Fruit fly (Drosophila melanogaster): Measurements from ENCODE around the gene CG32817.

The CG32817 gene

DNA sequence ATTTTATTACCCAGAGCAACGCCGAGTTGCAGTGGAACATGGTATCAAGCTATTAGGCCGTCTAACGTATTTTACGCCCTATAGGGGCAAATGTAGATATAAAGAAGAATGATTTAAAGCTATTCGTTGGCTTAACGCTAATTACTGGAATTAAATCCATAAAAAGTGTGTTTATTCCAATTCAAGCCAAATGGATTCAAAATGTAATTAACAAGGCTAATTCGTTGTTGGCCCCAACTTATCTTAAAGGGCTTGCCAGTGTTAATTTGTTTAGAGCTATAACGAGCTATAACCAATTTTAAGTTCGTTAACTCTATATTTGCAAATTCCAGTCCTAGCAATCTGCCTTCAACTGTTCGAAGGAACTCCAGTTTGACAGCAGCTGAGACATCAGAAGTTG lies 29.9 kb upstream of the CG32817 start:
- TF ChIP-seq pan (optimal IDR thresholded peaks at IDR 0.05) (no peak), woc (GFP tag; optimal IDR thresholded peaks at IDR 0.05) (no peak), Rel (GFP tag; optimal IDR thresholded peaks at IDR 0.05) (no peak), Rel (tag; optimal IDR thresholded peaks at IDR 0.05) (no peak), N (GFP tag; optimal IDR thresholded peaks at IDR 0.05) (no peak), dl (GFP tag; optimal IDR thresholded peaks at IDR 0.05; ENCODE audit: insufficient read depth in 1 of 2, partially characterized antibody in 2 of 2) (no peak), OdsH (GFP tag; optimal IDR thresholded peaks at IDR 0.05) (no peak), Jra (GFP tag; optimal IDR thresholded peaks at IDR 0.05) (no peak), Vsx2 (GFP tag; optimal IDR thresholded peaks at IDR 0.05; ENCODE audit: partially characterized antibody) (no peak)

- TF ChIP-seq fru (GFP tag; optimal IDR thresholded peaks at IDR 0.05) (no peak), ey (GFP tag; optimal IDR thresholded peaks at IDR 0.05) (no peak), HLH106 (tag; optimal IDR thresholded peaks at IDR 0.05) (no peak), Hr83 (GFP tag; optimal IDR thresholded peaks at IDR 0.05; ENCODE audit: poor library complexity, severe bottlenecking) (no peak), Myc (optimal IDR thresholded peaks at IDR 0.05) (no peak), foxo (GFP tag; optimal IDR thresholded peaks at IDR 0.05) (no peak), CG9705 (GFP tag; optimal IDR thresholded peaks at IDR 0.05) (no peak), sv (GFP tag; optimal IDR thresholded peaks at IDR 0.05) (no peak), Dif (GFP tag; optimal IDR thresholded peaks at IDR 0.05; ENCODE audit: partially characterized antibody) (no peak), GATAd (GFP tag; optimal IDR thresholded peaks at IDR 0.05) (no peak), Jra (GFP tag; optimal IDR thresholded peaks at IDR 0.05) (no peak), Mio (GFP tag; optimal IDR thresholded peaks at IDR 0.05) (no peak), Dfd (GFP tag; optimal IDR thresholded peaks at IDR 0.05) (no peak), usp (GFP tag; optimal IDR thresholded peaks at IDR 0.05) (no peak), Hnf4 (GFP tag; optimal IDR thresholded peaks at IDR 0.05) (no peak), Abd-B (GFP tag; optimal IDR thresholded peaks at IDR 0.05) (no peak), br (GFP tag; optimal IDR thresholded peaks at IDR 0.05) (no peak), lola (GFP tag; optimal IDR thresholded peaks at IDR 0.05) (no peak)
Observed at dm6 chrX:452716-453115, 26.1 kb upstream of the CG32817 start.

DNA sequence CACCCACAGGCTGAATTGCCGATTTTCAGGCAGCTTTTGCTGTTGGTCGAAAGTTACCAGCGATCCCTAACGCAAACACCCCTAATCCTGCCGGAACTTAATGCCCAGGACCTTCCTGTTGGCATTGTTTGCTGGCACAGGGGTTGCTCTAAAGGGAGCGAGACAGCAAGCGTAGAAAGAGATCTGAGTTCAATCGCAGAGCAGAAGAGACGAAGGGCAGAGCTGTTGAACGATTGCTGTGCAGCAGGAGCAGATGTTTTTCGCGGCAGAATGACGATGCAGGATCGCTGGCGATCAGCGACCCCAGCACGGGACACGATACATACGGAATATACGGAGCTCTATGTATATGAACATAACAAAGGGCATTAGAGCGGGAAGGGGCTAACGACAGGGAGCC lies 21.9 kb upstream of the CG32817 start:
- TF ChIP-seq Sp1 (GFP tag; optimal IDR thresholded peaks at IDR 0.05) = no peak
- no peak for TF ChIP-seq Rel (GFP tag; optimal IDR thresholded peaks at IDR 0.05)
- no peak for TF ChIP-seq Rel (tag; optimal IDR thresholded peaks at IDR 0.05)
- TF ChIP-seq br (GFP tag; optimal IDR thresholded peaks at IDR 0.05) = no peak

DNA sequence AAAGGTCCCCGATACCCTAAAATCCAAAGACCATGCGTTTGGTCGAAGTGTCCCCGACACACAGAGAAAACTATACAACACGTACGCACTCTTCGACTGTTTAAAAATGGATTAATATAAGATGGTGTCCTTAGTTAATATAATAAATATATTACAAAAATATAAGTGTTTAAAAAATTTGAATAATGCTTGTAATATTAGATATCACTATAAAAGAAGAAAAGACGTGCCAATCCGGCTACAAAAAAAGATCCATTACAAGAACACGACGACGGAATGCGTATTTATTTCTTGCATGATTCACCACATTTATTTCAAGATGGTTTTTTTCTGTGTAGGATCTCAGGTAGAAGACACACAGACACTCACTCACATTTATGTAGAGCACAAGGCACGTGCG lies 21.1 kb upstream of the CG32817 start:
- TF ChIP-seq Sp1 (GFP tag; optimal IDR thresholded peaks at IDR 0.05) (no peak), HLH106 (tag; optimal IDR thresholded peaks at IDR 0.05) (no peak), ey (GFP tag; optimal IDR thresholded peaks at IDR 0.05) (no peak), woc (GFP tag; optimal IDR thresholded peaks at IDR 0.05) (no peak), OdsH (GFP tag; optimal IDR thresholded peaks at IDR 0.05) (no peak), rgr (GFP tag; optimal IDR thresholded peaks at IDR 0.05) (no peak), tai (GFP tag; optimal IDR thresholded peaks at IDR 0.05) (no peak), Myc (optimal IDR thresholded peaks at IDR 0.05) (no peak), foxo (GFP tag; optimal IDR thresholded peaks at IDR 0.05) (peak in 1 of 2 experiments; percentile 33), Dif (GFP tag; optimal IDR thresholded peaks at IDR 0.05; ENCODE audit: partially characterized antibody) (no peak), dsf (GFP tag; optimal IDR thresholded peaks at IDR 0.05; ENCODE audit: borderline replicate concordance) (no peak), psq (GFP tag; optimal IDR thresholded peaks at IDR 0.05) (peak; percentile 3)

- TF ChIP-seq rgr (GFP tag; optimal IDR thresholded peaks at IDR 0.05) (no peak), CrebA (GFP tag; optimal IDR thresholded peaks at IDR 0.05; ENCODE audit: borderline replicate concordance) (no peak), br (GFP tag; optimal IDR thresholded peaks at IDR 0.05) (no peak), brk (GFP tag; optimal IDR thresholded peaks at IDR 0.05) (no peak), tai (GFP tag; optimal IDR thresholded peaks at IDR 0.05) (no peak), Hr78 (GFP tag; optimal IDR thresholded peaks at IDR 0.05) (no peak), woc (GFP tag; optimal IDR thresholded peaks at IDR 0.05) (no peak), Mio (GFP tag; optimal IDR thresholded peaks at IDR 0.05) (no peak), jim (GFP tag; optimal IDR thresholded peaks at IDR 0.05) (no peak), dl (GFP tag; optimal IDR thresholded peaks at IDR 0.05; ENCODE audit: insufficient read depth in 1 of 2, partially characterized antibody in 2 of 2) (no peak), dmrt93B (GFP tag; optimal IDR thresholded peaks at IDR 0.05) (no peak), Hnf4 (GFP tag; optimal IDR thresholded peaks at IDR 0.05) (no peak), foxo (GFP tag; optimal IDR thresholded peaks at IDR 0.05) (no peak), lola (GFP tag; optimal IDR thresholded peaks at IDR 0.05) (no peak), Jra (GFP tag; optimal IDR thresholded peaks at IDR 0.05) (no peak), pan (optimal IDR thresholded peaks at IDR 0.05) (no peak), Hr83 (GFP tag; optimal IDR thresholded peaks at IDR 0.05; ENCODE audit: poor library complexity, severe bottlenecking) (no peak), Abd-B (GFP tag; optimal IDR thresholded peaks at IDR 0.05) (no peak), sv (GFP tag; optimal IDR thresholded peaks at IDR 0.05) (no peak), Vsx2 (GFP tag; optimal IDR thresholded peaks at IDR 0.05; ENCODE audit: partially characterized antibody) (no peak)
Observed at dm6 chrX:460447-460846, 18.4 kb upstream of the CG32817 start, which contains the start of gene ase. Gene ase, plus strand, starts transcription at chrX:460747.
